Fruit fly (Drosophila melanogaster): ENCODE results near the gene Srp68.

dm6 chr3L:8929527-8929926 lies 45.3 kb upstream of the Srp68 start:
- TF ChIP-seq Myc (optimal IDR thresholded peaks at IDR 0.05): no peak
- no peak for TF ChIP-seq Sin3A (optimal IDR thresholded peaks at IDR 0.05)
- TF ChIP-seq psq (optimal IDR thresholded peaks at IDR 0.05): no peak
- no peak for TF ChIP-seq insv (optimal IDR thresholded peaks at IDR 0.05)
